Worm (Caenorhabditis elegans) whole organism, L4/young adult: Measurements from ENCODE around the gene Y59H11AM.4.

ENCODE experiments used
- W03F9.2 ChIP-seq: fragments of 150-350 bp; optimal IDR thresholded peaks from 2 replicates; lab custom pipeline; 2014; ENCODE audit warnings: missing biosample characterization, missing genetic modification characterization
- him-1 ChIP-seq: sonication (generic microtip); optimal IDR thresholded peaks from 2 replicates; lab custom pipeline; 2016; ENCODE audit warnings: missing genotype, missing genetic modification reagents, missing genetic modification characterization, missing compliant biosample characterization

DNA sequence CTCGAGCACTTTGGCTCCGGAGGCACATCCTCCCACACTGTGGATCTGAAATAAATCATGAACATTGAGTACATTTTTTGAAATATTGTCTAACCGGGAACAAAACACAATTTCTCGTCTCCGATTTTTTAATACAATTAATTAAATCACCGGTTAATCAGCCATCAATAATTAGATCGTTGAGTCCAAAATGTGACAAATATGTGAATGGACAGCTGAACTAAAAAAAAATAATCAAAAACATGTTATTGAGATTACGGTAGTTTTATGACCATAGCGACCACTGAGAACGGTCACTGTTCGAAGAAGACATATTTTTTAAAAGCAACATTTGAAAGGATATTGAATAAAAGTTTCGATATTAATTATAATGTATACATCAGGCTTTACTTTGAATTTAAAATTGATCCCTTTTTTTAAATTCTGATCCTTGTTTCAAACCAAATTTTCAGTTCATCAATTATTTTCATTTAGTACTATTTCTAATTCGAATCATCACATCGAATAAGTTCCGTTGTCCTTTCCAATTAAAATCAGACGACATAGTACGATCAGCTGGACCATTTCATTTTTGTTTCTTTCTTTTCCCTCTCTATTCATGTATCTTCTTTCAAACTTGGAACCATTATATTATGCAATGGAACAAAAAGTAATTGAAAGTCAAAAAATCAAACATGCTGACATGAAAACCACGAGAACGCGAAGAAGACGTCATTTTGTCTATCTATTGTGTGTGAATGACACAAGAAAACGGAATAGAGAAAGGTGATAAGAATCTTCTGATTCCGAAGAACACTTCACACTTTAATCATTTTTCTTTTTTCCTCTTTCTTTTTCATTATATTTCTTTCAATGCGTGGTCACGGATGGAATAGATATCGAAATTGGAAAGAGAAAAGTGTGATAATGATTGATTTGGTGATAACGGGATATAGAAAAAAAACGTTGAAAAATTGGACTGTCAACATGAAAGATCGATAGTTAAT is 39.8 kb downstream of the Y59H11AM.4 start:
- no peak for TF ChIP-seq him-1 (tag; lab: Kevin White, UChicago)
- TF ChIP-seq W03F9.2 (tag; lab: Kevin White, UChicago), result peak; percentile 46
